1 fruit fly cellular context compared by ENCODE assay signal in the genomic region with DNA sequence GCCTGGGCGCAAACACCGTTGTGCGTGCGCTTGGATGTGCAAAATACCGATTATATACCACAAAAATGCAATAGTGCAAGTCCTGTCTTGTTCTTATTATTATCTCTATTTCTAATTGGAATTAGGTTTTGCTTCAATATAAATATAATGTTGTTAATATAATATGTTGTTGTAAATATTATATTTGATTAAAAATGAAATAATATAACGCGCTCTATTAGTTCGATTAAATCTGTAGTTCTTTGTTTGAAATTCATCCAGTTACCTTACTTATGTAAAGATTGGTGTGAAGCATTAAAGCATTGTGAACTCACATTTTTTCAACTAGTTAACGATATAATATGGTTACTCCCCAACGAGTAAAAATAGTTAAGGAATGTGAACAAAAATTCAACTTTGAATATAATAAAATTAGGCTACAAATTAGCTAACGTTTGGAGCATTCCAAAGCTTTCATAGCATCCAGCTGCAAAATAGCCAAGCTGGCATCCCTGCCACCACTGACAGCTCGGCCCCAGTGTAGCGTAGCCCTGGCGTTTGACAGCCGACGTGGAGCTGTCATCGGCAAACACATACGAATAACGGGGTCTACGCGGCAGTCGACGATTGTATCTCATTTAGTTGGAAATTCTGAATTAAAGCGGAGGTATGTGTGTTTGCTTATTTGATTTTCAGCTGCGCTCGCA.
TF ChIP-seq lines count a peak whose summit lies in the region.

A gene (minus strand): TSS at position 51 of the 686 bp plus-strand sequence.
A gene (plus strand): TSS at position 509 of the 686 bp plus-strand sequence.

TF ChIP-seq in whole organism, embryonic, 481 proteins besides CTCF, POLR2A, EP300 and RAD21 (continued from another document and continues in another):
- TF ChIP-seq CG43689 (GFP tag; IDR thresholded peaks at IDR 0.05; lab: Robert Waterston, UW) = no peak
- TF ChIP-seq danr (GFP tag; IDR thresholded peaks at IDR 0.05; lab: Robert Waterston, UW) = no peak
- no peak for TF ChIP-seq CG4282 (GFP tag; optimal IDR thresholded peaks at IDR 0.05; lab: Kevin White, UChicago)
- peak; percentile 11 for TF ChIP-seq HHEX (GFP tag; optimal IDR thresholded peaks at IDR 0.05; lab: Kevin White, UChicago)
- peak; percentile 74 for TF ChIP-seq ci (GFP tag; IDR thresholded peaks at IDR 0.05; lab: Robert Waterston, UW)
- no peak for TF ChIP-seq Fer2 (tag; optimal IDR thresholded peaks at IDR 0.05; lab: Kevin White, UChicago)
- TF ChIP-seq Blimp-1 (GFP tag; optimal IDR thresholded peaks at IDR 0.05; lab: Kevin White, UChicago) = no peak
- TF ChIP-seq lbe (GFP tag; optimal IDR thresholded peaks at IDR 0.05; lab: Kevin White, UChicago) = no peak
- no peak for TF ChIP-seq CG9437 (GFP tag; optimal IDR thresholded peaks at IDR 0.05; lab: Kevin White, UChicago)
- TF ChIP-seq MBD-R2 (GFP tag; IDR thresholded peaks at IDR 0.05; lab: Robert Waterston, UW) = peak; percentile 85
- TF ChIP-seq gce (GFP tag; IDR thresholded peaks at IDR 0.05; lab: Robert Waterston, UW) = no peak
- peak in 1 of 2 experiments; percentile 38 for TF ChIP-seq Pdp1 (GFP tag; optimal IDR thresholded peaks at IDR 0.05; lab: Kevin White, UChicago)
- TF ChIP-seq twi (tag; optimal IDR thresholded peaks at IDR 0.05; lab: Kevin White, UChicago) = no peak
- TF ChIP-seq Lhr (GFP tag; optimal IDR thresholded peaks at IDR 0.05; lab: Kevin White, UChicago) = no peak
- TF ChIP-seq CG10979 (tag; optimal IDR thresholded peaks at IDR 0.05; lab: Kevin White, UChicago) = no peak
- TF ChIP-seq CG11560 (tag; IDR thresholded peaks at IDR 0.05; lab: Robert Waterston, UW) = no peak
- TF ChIP-seq cg (GFP tag; optimal IDR thresholded peaks at IDR 0.05; lab: Kevin White, UChicago) = peak; percentile 36
- TF ChIP-seq dm (GFP tag; optimal IDR thresholded peaks at IDR 0.05; lab: Kevin White, UChicago) = peak; percentile 53
- TF ChIP-seq vvl (GFP tag; IDR thresholded peaks at IDR 0.05; lab: Robert Waterston, UW) = peak; percentile 57; the same call in 1 of the 2 replicates
- peak; percentile 21; the same call in 1 of the 2 replicates for TF ChIP-seq CG10366 (GFP tag; IDR thresholded peaks at IDR 0.05; lab: Robert Waterston, UW)
- TF ChIP-seq bsh (GFP tag; optimal IDR thresholded peaks at IDR 0.05; lab: Kevin White, UChicago) = no peak
- TF ChIP-seq bigmax (GFP tag; optimal IDR thresholded peaks at IDR 0.05; lab: Kevin White, UChicago) = no peak
- TF ChIP-seq Meics (GFP tag; optimal IDR thresholded peaks at IDR 0.05; lab: Kevin White, UChicago) = peak; percentile 49
- TF ChIP-seq az2 (GFP tag; optimal IDR thresholded peaks at IDR 0.05; lab: Kevin White, UChicago) = no peak
- TF ChIP-seq CG17802 (tag; optimal IDR thresholded peaks at IDR 0.05; lab: Kevin White, UChicago) = peak; percentile 15
- no peak for TF ChIP-seq schlank (tag; optimal IDR thresholded peaks at IDR 0.05; lab: Kevin White, UChicago)
- TF ChIP-seq CG12744 (GFP tag; optimal IDR thresholded peaks at IDR 0.05; lab: Kevin White, UChicago) = no peak
- peak; percentile 93 for TF ChIP-seq CG7928 (GFP tag; optimal IDR thresholded peaks at IDR 0.05; lab: Kevin White, UChicago)
- no peak for TF ChIP-seq eve (GFP tag; optimal IDR thresholded peaks at IDR 0.05; lab: Kevin White, UChicago)
- TF ChIP-seq tap (tag; optimal IDR thresholded peaks at IDR 0.05; lab: Kevin White, UChicago) = no peak
- no peak for TF ChIP-seq sens-2 (GFP tag; IDR thresholded peaks at IDR 0.05; lab: Robert Waterston, UW)
- TF ChIP-seq chif (GFP tag; optimal IDR thresholded peaks at IDR 0.05; lab: Kevin White, UChicago) = peak in 1 of 2 experiments; percentile 11
- no peak for TF ChIP-seq CG34224 (GFP tag; IDR thresholded peaks at IDR 0.05; lab: Robert Waterston, UW; ENCODE audit: partially characterized antibody)
- TF ChIP-seq pnt (GFP tag; optimal IDR thresholded peaks at IDR 0.05; lab: Kevin White, UChicago) = no peak
- no peak for TF ChIP-seq Dip2 (GFP tag; IDR thresholded peaks at IDR 0.05; lab: Robert Waterston, UW)
- no peak for TF ChIP-seq Hr51 (GFP tag; optimal IDR thresholded peaks at IDR 0.05; lab: Kevin White, UChicago)
- no peak for TF ChIP-seq lov (optimal IDR thresholded peaks at IDR 0.05; lab: Kevin White, UChicago)
- TF ChIP-seq lov (GFP tag; IDR thresholded peaks at IDR 0.05; lab: Robert Waterston, UW) = no peak
- TF ChIP-seq CG33213 (GFP tag; optimal IDR thresholded peaks at IDR 0.05; lab: Kevin White, UChicago) = peak; percentile 39
- TF ChIP-seq CG12659 (GFP tag; optimal IDR thresholded peaks at IDR 0.05; lab: Kevin White, UChicago) = peak; percentile 77
- TF ChIP-seq CG12155 (GFP tag; optimal IDR thresholded peaks at IDR 0.05; lab: Kevin White, UChicago) = no peak
- no peak for TF ChIP-seq Lpt (GFP tag; optimal IDR thresholded peaks at IDR 0.05; lab: Kevin White, UChicago)
- no peak for TF ChIP-seq CG8388 (GFP tag; optimal IDR thresholded peaks at IDR 0.05; lab: Kevin White, UChicago)
- no peak for TF ChIP-seq Hand (GFP tag; optimal IDR thresholded peaks at IDR 0.05; lab: Kevin White, UChicago)
- TF ChIP-seq grn (GFP tag; optimal IDR thresholded peaks at IDR 0.05; lab: Kevin White, UChicago) = no peak
- no peak for TF ChIP-seq CG17612 (GFP tag; IDR thresholded peaks at IDR 0.05; lab: Robert Waterston, UW)
- no peak for TF ChIP-seq CG14667 (GFP tag; IDR thresholded peaks at IDR 0.05; lab: Robert Waterston, UW)
- TF ChIP-seq CG13287 (GFP tag; IDR thresholded peaks at IDR 0.05; lab: Robert Waterston, UW; ENCODE audit: partially characterized antibody) = no peak; the same call in 1 of the 2 replicates
- no peak for TF ChIP-seq corto (GFP tag; optimal IDR thresholded peaks at IDR 0.05; lab: Kevin White, UChicago)
- TF ChIP-seq CG16863 (GFP tag; optimal IDR thresholded peaks at IDR 0.05; lab: Kevin White, UChicago) = no peak
- no peak for TF ChIP-seq gt (GFP tag; IDR thresholded peaks at IDR 0.05; lab: Robert Waterston, UW)
- 0 out of 3 replicates have a peak, but pooled peaks have one; percentile 54 for TF ChIP-seq ken (GFP tag; IDR thresholded peaks at IDR 0.05; lab: Robert Waterston, UW)
- TF ChIP-seq CG10431 (GFP tag; optimal IDR thresholded peaks at IDR 0.05; lab: Kevin White, UChicago) = no peak
- TF ChIP-seq NfI (GFP tag; optimal IDR thresholded peaks at IDR 0.05; lab: Kevin White, UChicago) = peak; percentile 11
- TF ChIP-seq CHES-1-like (GFP tag; optimal IDR thresholded peaks at IDR 0.05; lab: Kevin White, UChicago) = peak; percentile 43
- no peak for TF ChIP-seq CG8478 (optimal IDR thresholded peaks at IDR 0.05; lab: Kevin White, UChicago)
- TF ChIP-seq H2.0 (GFP tag; IDR thresholded peaks at IDR 0.05; lab: Robert Waterston, UW) = 0 out of 2 replicates have a peak, but pooled peaks have one; percentile 6
- TF ChIP-seq zfh2 (GFP tag; optimal IDR thresholded peaks at IDR 0.05; lab: Kevin White, UChicago) = peak; percentile 37
- no peak; the same call in 1 of the 2 replicates for TF ChIP-seq onecut (GFP tag; IDR thresholded peaks at IDR 0.05; lab: Robert Waterston, UW)
- no peak for TF ChIP-seq org-1 (GFP tag; optimal IDR thresholded peaks at IDR 0.05; lab: Kevin White, UChicago)
- no peak for TF ChIP-seq zen (tag; optimal IDR thresholded peaks at IDR 0.05; lab: Kevin White, UChicago)
- TF ChIP-seq Xbp1 (GFP tag; optimal IDR thresholded peaks at IDR 0.05; lab: Kevin White, UChicago) = peak; percentile 58
- TF ChIP-seq ato (GFP tag; IDR thresholded peaks at IDR 0.05; lab: Robert Waterston, UW; ENCODE audit: partially characterized antibody) = no peak
- TF ChIP-seq Optix (GFP tag; IDR thresholded peaks at IDR 0.05; lab: Robert Waterston, UW) = no peak
- no peak for TF ChIP-seq Hey (tag; optimal IDR thresholded peaks at IDR 0.05; lab: Kevin White, UChicago)
- no peak for TF ChIP-seq PHDP (tag; optimal IDR thresholded peaks at IDR 0.05; lab: Kevin White, UChicago)
- TF ChIP-seq Hmr (GFP tag; optimal IDR thresholded peaks at IDR 0.05; lab: Kevin White, UChicago) = no peak
- TF ChIP-seq CG7987 (GFP tag; optimal IDR thresholded peaks at IDR 0.05; lab: Kevin White, UChicago) = peak; percentile 64
- no peak for TF ChIP-seq vfl (GFP tag; optimal IDR thresholded peaks at IDR 0.05; lab: Kevin White, UChicago)
- TF ChIP-seq CG31388 (GFP tag; optimal IDR thresholded peaks at IDR 0.05; lab: Kevin White, UChicago) = no peak
- no peak for TF ChIP-seq esg (GFP tag; conservative IDR thresholded peaks at IDR 0.05; lab: Robert Waterston, UW)
- no peak for TF ChIP-seq CG6683 (GFP tag; optimal IDR thresholded peaks at IDR 0.05; lab: Kevin White, UChicago)
- TF ChIP-seq maf-S (GFP tag; optimal IDR thresholded peaks at IDR 0.05; lab: Kevin White, UChicago) = peak; percentile 11
- TF ChIP-seq Hr39 (optimal IDR thresholded peaks at IDR 0.05; lab: Kevin White, UChicago) = no peak
- TF ChIP-seq CG6813 (GFP tag; optimal IDR thresholded peaks at IDR 0.05; lab: Kevin White, UChicago) = no peak
- 0 out of 3 replicates have a peak, but pooled peaks have one; percentile 50 for TF ChIP-seq dysf (GFP tag; IDR thresholded peaks at IDR 0.05; lab: Robert Waterston, UW)
- no peak for TF ChIP-seq CG11093 (GFP tag; IDR thresholded peaks at IDR 0.05; lab: Robert Waterston, UW)
- no peak for TF ChIP-seq z (GFP tag; IDR thresholded peaks at IDR 0.05; lab: Robert Waterston, UW)
- peak; percentile 48; the same call in 2 of the 3 replicates for TF ChIP-seq CG17361 (GFP tag; IDR thresholded peaks at IDR 0.05; lab: Robert Waterston, UW)
- no peak for TF ChIP-seq CG11723 (GFP tag; optimal IDR thresholded peaks at IDR 0.05; lab: Kevin White, UChicago)
- TF ChIP-seq nerfin-1 (tag; optimal IDR thresholded peaks at IDR 0.05; lab: Kevin White, UChicago) = peak; percentile 10
- TF ChIP-seq Aef1 (GFP tag; IDR thresholded peaks at IDR 0.05; lab: Robert Waterston, UW) = no peak
- peak; percentile 24 for TF ChIP-seq CG15601 (tag; optimal IDR thresholded peaks at IDR 0.05; lab: Kevin White, UChicago)
- TF ChIP-seq CG12942 (GFP tag; optimal IDR thresholded peaks at IDR 0.05; lab: Kevin White, UChicago) = no peak
- peak; percentile 9; the same call in 1 of the 2 replicates for TF ChIP-seq CG14014 (GFP tag; IDR thresholded peaks at IDR 0.05; lab: Robert Waterston, UW)
- no peak for TF ChIP-seq MTF-1 (GFP tag; optimal IDR thresholded peaks at IDR 0.05; lab: Kevin White, UChicago; ENCODE audit: borderline replicate concordance)
- no peak for TF ChIP-seq wor (GFP tag; IDR thresholded peaks at IDR 0.05; lab: Robert Waterston, UW)
- TF ChIP-seq pb (GFP tag; optimal IDR thresholded peaks at IDR 0.05; lab: Kevin White, UChicago) = no peak
- TF ChIP-seq CG10462 (GFP tag; optimal IDR thresholded peaks at IDR 0.05; lab: Kevin White, UChicago) = peak; percentile 12
- TF ChIP-seq slou (GFP tag; optimal IDR thresholded peaks at IDR 0.05; lab: Kevin White, UChicago) = no peak
- no peak for TF ChIP-seq CG32772 (GFP tag; IDR thresholded peaks at IDR 0.05; lab: Robert Waterston, UW)
- TF ChIP-seq CG13775 (GFP tag; optimal IDR thresholded peaks at IDR 0.05; lab: Kevin White, UChicago) = peak; percentile 5
- TF ChIP-seq CG16813 (GFP tag; IDR thresholded peaks at IDR 0.05; lab: Robert Waterston, UW; ENCODE audit: partially characterized antibody) = no peak
- TF ChIP-seq Adf1 (GFP tag; IDR thresholded peaks at IDR 0.05; lab: Robert Waterston, UW) = no peak; the same call in 1 of the 2 replicates
- TF ChIP-seq toy (GFP tag; IDR thresholded peaks at IDR 0.05; lab: Robert Waterston, UW) = no peak
- peak; percentile 53; the same call in 2 of the 3 replicates for TF ChIP-seq Dbx (GFP tag; IDR thresholded peaks at IDR 0.05; lab: Robert Waterston, UW)
- peak; percentile 3 for TF ChIP-seq CG10654 (GFP tag; optimal IDR thresholded peaks at IDR 0.05; lab: Kevin White, UChicago)
- TF ChIP-seq CG11398 (GFP tag; optimal IDR thresholded peaks at IDR 0.05; lab: Kevin White, UChicago) = no peak
- no peak for TF ChIP-seq CG16815 (GFP tag; optimal IDR thresholded peaks at IDR 0.05; lab: Kevin White, UChicago)
- no peak for TF ChIP-seq crol (GFP tag; IDR thresholded peaks at IDR 0.05; lab: Robert Waterston, UW)
- TF ChIP-seq tx (GFP tag; optimal IDR thresholded peaks at IDR 0.05; lab: Kevin White, UChicago) = no peak
- TF ChIP-seq HmgD (GFP tag; optimal IDR thresholded peaks at IDR 0.05; lab: Kevin White, UChicago) = peak; percentile 13
- no peak for TF ChIP-seq CG18599 (GFP tag; optimal IDR thresholded peaks at IDR 0.05; lab: Kevin White, UChicago)
- no peak for TF ChIP-seq kah (GFP tag; optimal IDR thresholded peaks at IDR 0.05; lab: Kevin White, UChicago)
- no peak for TF ChIP-seq CG14441 (GFP tag; IDR thresholded peaks at IDR 0.05; lab: Robert Waterston, UW)
- peak; percentile 33 for TF ChIP-seq phol (tag; optimal IDR thresholded peaks at IDR 0.05; lab: Kevin White, UChicago)
- no peak for TF ChIP-seq CG10321 (GFP tag; IDR thresholded peaks at IDR 0.05; lab: Robert Waterston, UW)
- TF ChIP-seq CG1792 (GFP tag; optimal IDR thresholded peaks at IDR 0.05; lab: Kevin White, UChicago) = no peak
- TF ChIP-seq en (GFP tag; optimal IDR thresholded peaks at IDR 0.05; lab: Kevin White, UChicago) = no peak
- no peak for TF ChIP-seq CG13123 (GFP tag; optimal IDR thresholded peaks at IDR 0.05; lab: Kevin White, UChicago)
- peak; percentile 39 for TF ChIP-seq gfzf (GFP tag; optimal IDR thresholded peaks at IDR 0.05; lab: Kevin White, UChicago)
- TF ChIP-seq slp2 (GFP tag; optimal IDR thresholded peaks at IDR 0.05; lab: Kevin White, UChicago) = peak; percentile 13
- TF ChIP-seq Dek (tag; optimal IDR thresholded peaks at IDR 0.05; lab: Kevin White, UChicago) = peak; percentile 27
- no peak for TF ChIP-seq sqz (GFP tag; optimal IDR thresholded peaks at IDR 0.05; lab: Kevin White, UChicago)
- peak; percentile 96 for TF ChIP-seq Sry-β (GFP tag; optimal IDR thresholded peaks at IDR 0.05; lab: Kevin White, UChicago)
- peak; percentile 79 for TF ChIP-seq YL-1 (GFP tag; optimal IDR thresholded peaks at IDR 0.05; lab: Kevin White, UChicago)
- no peak for TF ChIP-seq CG3407 (GFP tag; optimal IDR thresholded peaks at IDR 0.05; lab: Kevin White, UChicago)
- TF ChIP-seq CG10147 (GFP tag; optimal IDR thresholded peaks at IDR 0.05; lab: Kevin White, UChicago) = no peak
- no peak for TF ChIP-seq chinmo (GFP tag; IDR thresholded peaks at IDR 0.05; lab: Robert Waterston, UW; ENCODE audit: partially characterized antibody)
- no peak for TF ChIP-seq pan (optimal IDR thresholded peaks at IDR 0.05; lab: Kevin White, UChicago)
- no peak for TF ChIP-seq pan (GFP tag; optimal IDR thresholded peaks at IDR 0.05 in 1 of 2, IDR thresholded peaks at IDR 0.05 in 1 of 2)
- TF ChIP-seq CG42726 (GFP tag; IDR thresholded peaks at IDR 0.05; lab: Robert Waterston, UW; ENCODE audit: partially characterized antibody) = peak; percentile 33; the same call in 1 of the 2 replicates
- no peak for TF ChIP-seq Poxn (GFP tag; IDR thresholded peaks at IDR 0.05; lab: Robert Waterston, UW)
- TF ChIP-seq Hmx (GFP tag; optimal IDR thresholded peaks at IDR 0.05; lab: Kevin White, UChicago) = no peak
- no peak for TF ChIP-seq bowl (GFP tag; IDR thresholded peaks at IDR 0.05; lab: Robert Waterston, UW)
